Worm (Caenorhabditis elegans) whole organism, L3 larva: ENCODE results near the gene C45E5.1.

Experiments
- ceh-82 ChIP-seq: fragments of 150-350 bp; optimal IDR thresholded peaks from 2 replicates; lab custom pipeline; 2014; ENCODE audit warnings: missing biosample characterization, missing genetic modification characterization
- elt-3 ChIP-seq, 3 experiments: fragments of 150-350 bp in 1 of 3; sonication (generic microtip) in 2 of 3; optimal IDR thresholded peaks; 2 replicates in 2 of 3; 4 replicates in 1 of 3; lab custom pipeline; 2014 to 2017; ENCODE audit warnings: missing biosample characterization in 3 of 3, missing genetic modification characterization in 3 of 3
- nhr-11 ChIP-seq: fragments of 150-350 bp; optimal IDR thresholded peaks from 2 replicates; lab custom pipeline; 2014; ENCODE audit warnings: missing biosample characterization, missing genetic modification characterization
- nhr-28 ChIP-seq: fragments of 150-350 bp; optimal IDR thresholded peaks from 2 replicates; lab custom pipeline; 2014; ENCODE audit warnings: missing biosample characterization, missing genetic modification characterization
- pqm-1 ChIP-seq: fragments of 150-350 bp; optimal IDR thresholded peaks from 2 replicates; lab custom pipeline; 2017; ENCODE audit warnings: missing biosample characterization, missing genetic modification characterization, inconsistent platforms
- unc-62 ChIP-seq: fragments of 150-350 bp; sonication (generic microtip); optimal IDR thresholded peaks from 4 replicates; lab custom pipeline; 2014; ENCODE audit warnings: missing biosample characterization, missing genetic modification reagents, missing genetic modification characterization

- TF ChIP-seq elt-3 (tag; optimal IDR thresholded peaks at IDR 0.05; lab: Kevin White, UChicago), result no peak
- no peak for TF ChIP-seq unc-62
- no peak for TF ChIP-seq nhr-28 (tag; lab: Kevin White, UChicago)
- TF ChIP-seq pqm-1, result no peak
- no peak for TF ChIP-seq nhr-11
- TF ChIP-seq ceh-82 (tag; lab: Kevin White, UChicago), result no peak
Observed at ce11 chrIV:5752704-5753103, 8.5 kb downstream of the C45E5.1 start.
